Fruit fly (Drosophila melanogaster) whole organism, embryonic: ENCODE results near the gene CG9795.

Experiments
- Aef1 ChIP-seq: fragments of 200-800 bp; sonication (Bioruptor generic); IDR thresholded peaks from 3 replicates; pipeline ENCODE4 v1.3.6; 2022; ENCODE audit warnings: missing biosample characterization, missing genetic modification characterization
- BtbVII ChIP-seq: fragments of 200-800 bp; sonication (Bioruptor generic); optimal IDR thresholded peaks from 3 replicates; lab custom pipeline; 2017; ENCODE audit warnings: missing biosample characterization, mild to moderate bottlenecking, missing genetic modification characterization
- Bteb2 ChIP-seq: fragments of 200-800 bp; sonication (Bioruptor generic); optimal IDR thresholded peaks from 2 replicates; lab custom pipeline; 2016; ENCODE audit warnings: missing biosample characterization, missing genetic modification characterization
- CG10565 ChIP-seq: fragments of 200-800 bp; sonication (Bioruptor generic); optimal IDR thresholded peaks from 3 replicates; lab custom pipeline; 2016; ENCODE audit warnings: missing biosample characterization, mild to moderate bottlenecking, missing genetic modification characterization
- CG11723 ChIP-seq: fragments of 200-800 bp; sonication (Bioruptor generic); optimal IDR thresholded peaks from 2 replicates; lab custom pipeline; 2017; ENCODE audit warnings: missing biosample characterization, mild to moderate bottlenecking, missing genetic modification characterization
- CG12299 ChIP-seq: fragments of 200-800 bp; sonication (Bioruptor generic); optimal IDR thresholded peaks from 2 replicates; lab custom pipeline; 2018; ENCODE audit warnings: missing biosample characterization, mild to moderate bottlenecking, missing genetic modification characterization
- CG17385 ChIP-seq: fragments of 200-800 bp; sonication (Bioruptor generic); optimal IDR thresholded peaks from 3 replicates; lab custom pipeline; 2018; ENCODE audit warnings: missing biosample characterization, mild to moderate bottlenecking, missing genetic modification characterization
- CG30403 ChIP-seq: fragments of 200-800 bp; sonication (Bioruptor generic); optimal IDR thresholded peaks from 3 replicates; lab custom pipeline; 2016; ENCODE audit warnings: missing biosample characterization, missing genetic modification characterization
- CG31224 ChIP-seq: fragments of 200-800 bp; sonication (Bioruptor generic); IDR thresholded peaks from 2 replicates; pipeline ENCODE4 v1.3.6; 2022; ENCODE audit warnings: missing biosample characterization, missing genetic modification characterization
- CG31441 ChIP-seq: fragments of 200-800 bp; sonication (Bioruptor generic); IDR thresholded peaks from 2 replicates; pipeline ENCODE4 v1.3.6; 2022; ENCODE audit warnings: missing biosample characterization, missing genetic modification characterization
- CG33557 ChIP-seq: fragments of 200-800 bp; sonication (Bioruptor generic); optimal IDR thresholded peaks from 2 replicates; lab custom pipeline; 2019; ENCODE audit warnings: missing biosample characterization, mild to moderate bottlenecking, missing genetic modification characterization, moderate library complexity
- CG5245 ChIP-seq: fragments of 200-800 bp; sonication (Bioruptor generic); optimal IDR thresholded peaks from 3 replicates; lab custom pipeline; 2016; ENCODE audit warnings: missing biosample characterization, missing genetic modification characterization
- CG6683 ChIP-seq: fragments of 200-800 bp; sonication (Bioruptor generic); optimal IDR thresholded peaks from 2 replicates; lab custom pipeline; 2017; ENCODE audit warnings: missing biosample characterization, mild to moderate bottlenecking, missing genetic modification characterization, missing genetic modification reagents
- CG6791 ChIP-seq: fragments of 200-800 bp; sonication (Bioruptor generic); IDR thresholded peaks from 3 replicates; pipeline ENCODE4 v1.3.6; 2022; ENCODE audit warnings: missing biosample characterization, missing genetic modification characterization; ENCODE audit not compliant: partially characterized antibody
- CG8388 ChIP-seq: fragments of 200-800 bp; sonication (Bioruptor generic); optimal IDR thresholded peaks from 2 replicates; lab custom pipeline; 2019; ENCODE audit warnings: missing biosample characterization, mild to moderate bottlenecking, missing genetic modification characterization, moderate library complexity
- CG8478 ChIP-seq: fragments of >200 bp; optimal IDR thresholded peaks from 2 replicates; lab custom pipeline; 2018
- CTCF ChIP-seq: fragments of 200-800 bp; sonication (Bioruptor generic); optimal IDR thresholded peaks from 2 replicates; lab custom pipeline; 2017; ENCODE audit warnings: missing biosample characterization, mild to moderate bottlenecking, missing genetic modification characterization, moderate library complexity
- CoRest ChIP-seq: fragments of 200-800 bp; sonication (Bioruptor generic); optimal IDR thresholded peaks from 3 replicates; lab custom pipeline; 2018; ENCODE audit warnings: missing biosample characterization, mild to moderate bottlenecking, missing genetic modification characterization, moderate library complexity
- CrebB ChIP-seq: fragments of 200-800 bp; sonication (Bioruptor generic); optimal IDR thresholded peaks from 3 replicates; lab custom pipeline; 2018; ENCODE audit warnings: missing biosample characterization, mild to moderate bottlenecking, missing genetic modification characterization
- Dad ChIP-seq: fragments of 200-800 bp; sonication (Bioruptor generic); optimal IDR thresholded peaks from 3 replicates; lab custom pipeline; 2016; ENCODE audit warnings: missing biosample characterization, missing genetic modification characterization
- Dbx ChIP-seq: fragments of 200-800 bp; sonication (Bioruptor generic); IDR thresholded peaks from 3 replicates; pipeline ENCODE4 v1.3.6; 2022; ENCODE audit warnings: missing biosample characterization, missing genetic modification characterization
- Dfd ChIP-seq, 2 experiments: fragments of >200 bp; optimal IDR thresholded peaks; 2 replicates each; lab custom pipeline; 2017; ENCODE audit warnings: missing biosample characterization in 2 of 2, missing genetic modification characterization in 2 of 2
- Doc2 ChIP-seq: fragments of 200-800 bp; sonication (Bioruptor generic); IDR thresholded peaks from 2 replicates; pipeline ENCODE4 v1.3.6; 2022; ENCODE audit warnings: missing biosample characterization, missing genetic modification characterization
- Drgx ChIP-seq: fragments of 200-800 bp; sonication (Bioruptor generic); IDR thresholded peaks from 2 replicates; pipeline ENCODE4 v1.3.6; 2022; ENCODE audit warnings: missing biosample characterization, missing genetic modification characterization
- Ets97D ChIP-seq: fragments of 200-800 bp; sonication (Bioruptor generic); optimal IDR thresholded peaks from 3 replicates; lab custom pipeline; 2016; ENCODE audit warnings: missing biosample characterization, missing genetic modification characterization
- Hmx ChIP-seq: fragments of 200-800 bp; sonication (Bioruptor generic); optimal IDR thresholded peaks from 2 replicates; lab custom pipeline; 2016; ENCODE audit warnings: missing biosample characterization, missing genetic modification characterization
- Hr51 ChIP-seq, 2 experiments: fragments of 200-800 bp; sonication (Bioruptor generic); optimal IDR thresholded peaks; 2 replicates in 1 of 2; 3 replicates in 1 of 2; lab custom pipeline; 2016 to 2018; ENCODE audit warnings: missing biosample characterization in 2 of 2, missing genetic modification characterization in 2 of 2, mild to moderate bottlenecking in 1 of 2, moderate library complexity in 1 of 2
- Jarid2 ChIP-seq: fragments of 200-800 bp; sonication (Bioruptor generic); optimal IDR thresholded peaks from 3 replicates; lab custom pipeline; 2017; ENCODE audit warnings: mild to moderate bottlenecking, missing biosample characterization, missing genetic modification reagents, missing genetic modification characterization
- Mad ChIP-seq: fragments of 200-800 bp; sonication (Bioruptor generic); optimal IDR thresholded peaks from 2 replicates; lab custom pipeline; 2016; ENCODE audit warnings: missing biosample characterization, missing genetic modification characterization
- Max ChIP-seq: fragments of 200-800 bp; sonication (Bioruptor generic); optimal IDR thresholded peaks from 2 replicates; lab custom pipeline; 2016; ENCODE audit warnings: missing biosample characterization, mild to moderate bottlenecking, missing genetic modification characterization
- Mes4 ChIP-seq: fragments of 200-800 bp; sonication (Bioruptor generic); optimal IDR thresholded peaks from 2 replicates; lab custom pipeline; 2016; ENCODE audit warnings: missing biosample characterization, missing genetic modification characterization
- NFAT ChIP-seq: fragments of 200-800 bp; sonication (Bioruptor generic); IDR thresholded peaks from 2 replicates; pipeline ENCODE4 v1.3.6; 2022; ENCODE audit warnings: missing biosample characterization, missing genetic modification characterization
- Nf-YB ChIP-seq: fragments of 200-800 bp; sonication (Bioruptor generic); optimal IDR thresholded peaks from 3 replicates; lab custom pipeline; 2019; ENCODE audit warnings: missing biosample characterization, mild to moderate bottlenecking, missing genetic modification characterization, moderate library complexity
- Rfx ChIP-seq: fragments of 200-800 bp; sonication (Bioruptor generic); IDR thresholded peaks from 2 replicates; pipeline ENCODE4 v1.3.6; 2022; ENCODE audit warnings: missing biosample characterization, missing genetic modification characterization
- Sry-β ChIP-seq: fragments of 200-800 bp; sonication (Bioruptor generic); optimal IDR thresholded peaks from 2 replicates; lab custom pipeline; 2018; ENCODE audit warnings: missing biosample characterization, mild to moderate bottlenecking, missing genetic modification characterization, moderate library complexity
- amos ChIP-seq: fragments of 200-800 bp; sonication (Bioruptor generic); IDR thresholded peaks from 2 replicates; pipeline ENCODE4 v1.3.6; 2022; ENCODE audit warnings: missing biosample characterization, missing genetic modification characterization; ENCODE audit not compliant: partially characterized antibody
- ato ChIP-seq: fragments of 200-800 bp; sonication (Bioruptor generic); IDR thresholded peaks from 2 replicates; pipeline ENCODE4 v1.3.6; 2022; ENCODE audit warnings: missing biosample characterization, missing genetic modification characterization; ENCODE audit not compliant: partially characterized antibody
- dmrt99B ChIP-seq: fragments of 200-800 bp; sonication (Bioruptor generic); optimal IDR thresholded peaks from 2 replicates; lab custom pipeline; 2018; ENCODE audit warnings: missing biosample characterization, mild to moderate bottlenecking, missing genetic modification characterization, moderate library complexity
- dpn ChIP-seq, 2 experiments: fragments of 200-800 bp; sonication (Bioruptor generic); optimal IDR thresholded peaks; 3 replicates each; lab custom pipeline; 2016; ENCODE audit warnings: missing biosample characterization in 2 of 2, missing genetic modification characterization in 2 of 2
- gsb-n ChIP-seq: fragments of 200-800 bp; sonication (Bioruptor generic); optimal IDR thresholded peaks from 3 replicates; lab custom pipeline; 2018; ENCODE audit warnings: missing biosample characterization, mild to moderate bottlenecking, missing genetic modification characterization
- jumu ChIP-seq: fragments of 200-800 bp; sonication (Bioruptor generic); optimal IDR thresholded peaks from 3 replicates; lab custom pipeline; 2016; ENCODE audit warnings: missing biosample characterization, missing genetic modification characterization
- lola ChIP-seq, 3 experiments: fragments of >200 bp in 2 of 3; fragments of 200-800 bp in 1 of 3; sonication (Bioruptor generic) in 1 of 3; optimal IDR thresholded peaks; 2 replicates each; lab custom pipeline; 2017 to 2019; ENCODE audit warnings: missing biosample characterization in 3 of 3, missing genetic modification characterization in 3 of 3, mild to moderate bottlenecking in 1 of 3, moderate library complexity in 1 of 3
- luna ChIP-seq: fragments of 200-800 bp; sonication (Bioruptor generic); optimal IDR thresholded peaks from 2 replicates; lab custom pipeline; 2016; ENCODE audit warnings: missing biosample characterization, missing genetic modification characterization
- oc ChIP-seq: fragments of 200-800 bp; sonication (Bioruptor generic); optimal IDR thresholded peaks from 2 replicates; lab custom pipeline; 2018; ENCODE audit warnings: missing biosample characterization, mild to moderate bottlenecking, missing genetic modification characterization, moderate library complexity
- odd ChIP-seq: fragments of 200-800 bp; sonication (Bioruptor generic); optimal IDR thresholded peaks from 2 replicates; lab custom pipeline; 2017; ENCODE audit warnings: missing biosample characterization, mild to moderate bottlenecking, missing genetic modification characterization
- org-1 ChIP-seq: fragments of 200-800 bp; sonication (Bioruptor generic); optimal IDR thresholded peaks from 2 replicates; lab custom pipeline; 2017; ENCODE audit warnings: missing biosample characterization, missing genetic modification characterization
- psq ChIP-seq: fragments of 200-800 bp; sonication (Bioruptor generic); optimal IDR thresholded peaks from 2 replicates; lab custom pipeline; 2017; ENCODE audit warnings: missing biosample characterization, missing genetic modification characterization
- tio ChIP-seq: fragments of 200-800 bp; sonication (Bioruptor generic); optimal IDR thresholded peaks from 2 replicates; lab custom pipeline; 2017; ENCODE audit warnings: missing biosample characterization, missing genetic modification characterization, inconsistent platforms
- unc-4 ChIP-seq: fragments of 200-800 bp; sonication (Bioruptor generic); IDR thresholded peaks from 2 replicates; pipeline ENCODE4 v1.3.6; 2022; ENCODE audit warnings: missing biosample characterization, missing genetic modification characterization; ENCODE audit not compliant: partially characterized antibody
- yki ChIP-seq: fragments of >200 bp; optimal IDR thresholded peaks from 3 replicates; lab custom pipeline; 2018
- zf30C ChIP-seq: fragments of 200-800 bp; sonication (Bioruptor generic); optimal IDR thresholded peaks from 3 replicates; lab custom pipeline; 2018; ENCODE audit warnings: missing biosample characterization, mild to moderate bottlenecking, missing genetic modification characterization

Gene CG9795

DNA sequence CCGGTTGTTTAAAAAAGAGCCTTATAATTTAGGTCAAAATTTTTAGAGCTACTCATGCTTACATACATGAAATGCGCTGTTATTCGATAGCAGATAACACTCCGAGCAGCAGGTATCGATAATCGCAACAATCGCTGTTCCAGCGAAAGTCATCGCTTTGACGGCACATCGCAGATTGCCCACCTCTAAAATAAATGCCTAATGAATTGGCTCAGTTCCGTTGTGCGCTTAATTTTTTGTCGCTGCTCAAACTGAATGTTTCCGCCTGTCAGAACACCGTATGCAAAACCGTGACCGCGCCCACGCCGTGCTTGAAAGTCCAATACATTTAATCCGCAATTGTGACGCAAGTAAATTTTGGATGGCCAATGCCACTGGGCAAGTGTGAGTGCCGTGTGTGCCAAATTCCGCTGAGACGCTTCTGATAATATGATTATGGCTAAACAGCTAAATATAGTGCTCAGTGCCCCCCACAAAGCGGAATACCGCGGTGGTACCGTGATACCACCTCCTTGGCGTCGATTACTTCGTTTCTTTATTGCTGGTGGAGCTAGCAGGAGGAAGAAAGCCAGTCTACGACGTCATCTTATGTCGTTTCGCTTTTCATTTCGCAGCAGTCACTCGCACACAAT lies at the start of gene CG9795:
CG9795 (plus strand) TSS at position 177 of the 632 bp plus-strand sequence.
- no peak for TF ChIP-seq CG8478
- TF ChIP-seq oc (tag; lab: Kevin White, UChicago), result peak; percentile 7
- TF ChIP-seq zf30C (GFP tag; lab: Kevin White, UChicago), result no peak
- peak; percentile 75 for TF ChIP-seq Ets97D
- no peak; the same call in 1 of the 2 replicates for TF ChIP-seq Drgx (GFP tag; lab: Robert Waterston, UW)
- no peak for TF ChIP-seq CG31441 (GFP tag; lab: Robert Waterston, UW)
- peak; percentile 16 to 43 for TF ChIP-seq dpn (GFP tag; optimal IDR thresholded peaks at IDR 0.05; lab: Kevin White, UChicago)
- no peak for TF ChIP-seq Mes4 (GFP tag; lab: Kevin White, UChicago)
- TF ChIP-seq CG8388 (GFP tag; lab: Kevin White, UChicago), result no peak
- TF ChIP-seq CG33557 (GFP tag; lab: Kevin White, UChicago), result no peak
- no peak for TF ChIP-seq Dad
- TF ChIP-seq CTCF (GFP tag; lab: Kevin White, UChicago), result peak; percentile 11
- TF ChIP-seq CG6683, result peak; percentile 26
- peak; percentile 90 for TF ChIP-seq amos (GFP tag; lab: Robert Waterston, UW)
- no peak for TF ChIP-seq luna (GFP tag; lab: Kevin White, UChicago)
- no peak for TF ChIP-seq Dbx (GFP tag; lab: Robert Waterston, UW)
- peak; percentile 93 for TF ChIP-seq ato (GFP tag; lab: Robert Waterston, UW)
- TF ChIP-seq Aef1 (GFP tag; lab: Robert Waterston, UW), result no peak
- no peak for TF ChIP-seq tio (GFP tag; lab: Kevin White, UChicago)
- peak; percentile 18 for TF ChIP-seq Max (GFP tag; lab: Kevin White, UChicago)
- TF ChIP-seq BtbVII (GFP tag; lab: Kevin White, UChicago), result peak; percentile 8
- TF ChIP-seq Sry-β, result no peak
- no peak for TF ChIP-seq Jarid2 (GFP tag; lab: Kevin White, UChicago)
- TF ChIP-seq lola (GFP tag; optimal IDR thresholded peaks at IDR 0.05; lab: Kevin White, UChicago), result no peak
- TF ChIP-seq yki (lab: Kevin White, UChicago), result no peak
- TF ChIP-seq dmrt99B (tag; lab: Kevin White, UChicago), result no peak
- TF ChIP-seq NFAT (GFP tag; lab: Robert Waterston, UW), result peak; percentile 37; the same call in 1 of the 2 replicates
- no peak for TF ChIP-seq CG10565
- TF ChIP-seq CG12299, result no peak
- TF ChIP-seq Doc2 (GFP tag; lab: Robert Waterston, UW), result no peak
- TF ChIP-seq CG31224 (GFP tag; lab: Robert Waterston, UW), result no peak
- TF ChIP-seq Hr51 (GFP tag; optimal IDR thresholded peaks at IDR 0.05; lab: Kevin White, UChicago), result peak in 1 of 2 experiments; percentile 41
- peak; percentile 61 for TF ChIP-seq jumu (GFP tag; lab: Kevin White, UChicago)
- TF ChIP-seq CG5245, result no peak
- TF ChIP-seq org-1, result no peak
- no peak for TF ChIP-seq Dfd (GFP tag; optimal IDR thresholded peaks at IDR 0.05; lab: Kevin White, UChicago)
- TF ChIP-seq Hmx (GFP tag; lab: Kevin White, UChicago), result no peak
- TF ChIP-seq CG11723 (GFP tag; lab: Kevin White, UChicago), result no peak
- no peak for TF ChIP-seq CG17385 (GFP tag; lab: Kevin White, UChicago)
- TF ChIP-seq Nf-YB (GFP tag; lab: Kevin White, UChicago), result no peak
- TF ChIP-seq CoRest (tag; lab: Kevin White, UChicago), result no peak
- peak; percentile 38 for TF ChIP-seq CG30403 (GFP tag; lab: Kevin White, UChicago)
- peak; percentile 88 for TF ChIP-seq unc-4 (GFP tag; lab: Robert Waterston, UW)
- TF ChIP-seq CrebB (tag; lab: Kevin White, UChicago), result peak; percentile 54
- TF ChIP-seq Bteb2 (GFP tag; lab: Kevin White, UChicago), result no peak
- TF ChIP-seq psq, result no peak
- peak; percentile 69; the same call in 1 of the 2 replicates for TF ChIP-seq Rfx (GFP tag; lab: Robert Waterston, UW)
- no peak for TF ChIP-seq gsb-n (tag; lab: Kevin White, UChicago)
- peak; percentile 97 for TF ChIP-seq CG6791
- peak; percentile 24 for TF ChIP-seq Mad (GFP tag; lab: Kevin White, UChicago)
- TF ChIP-seq odd (GFP tag; lab: Kevin White, UChicago), result peak; percentile 42
